Worm (Caenorhabditis elegans): Measurements from ENCODE around the gene nlp-66.

- TF ChIP-seq hmg-4 (GFP tag; optimal IDR thresholded peaks at IDR 0.05) (no peak), ama-1 (optimal IDR thresholded peaks at IDR 0.05) (no peak), ceh-36 (tag; optimal IDR thresholded peaks at IDR 0.05) (no peak), pes-1 (GFP tag; IDR thresholded peaks at IDR 0.05) (no peak), hmbx-1 (tag; optimal IDR thresholded peaks at IDR 0.05) (no peak), ceh-13 (GFP tag; optimal IDR thresholded peaks at IDR 0.05) (no peak), tbx-11 (GFP tag; IDR thresholded peaks at IDR 0.05) (no peak), tbx-37 (GFP tag; conservative IDR thresholded peaks at IDR 0.05) (no peak), flt-1 (GFP tag; IDR thresholded peaks at IDR 0.05) (no peak), sea-1 (GFP tag; conservative IDR thresholded peaks at IDR 0.05) (no peak), B0310.2 (tag; optimal IDR thresholded peaks at IDR 0.05) (no peak), hnd-1 (tag; optimal IDR thresholded peaks at IDR 0.05) (no peak)
Measured at ce11 chrX:11098086-11098485, 18.5 kb downstream of the nlp-66 start, which contains the start of gene W02H3.3.
